Fruit fly (Drosophila melanogaster): ENCODE measurements around the gene CG3309.

DNA sequence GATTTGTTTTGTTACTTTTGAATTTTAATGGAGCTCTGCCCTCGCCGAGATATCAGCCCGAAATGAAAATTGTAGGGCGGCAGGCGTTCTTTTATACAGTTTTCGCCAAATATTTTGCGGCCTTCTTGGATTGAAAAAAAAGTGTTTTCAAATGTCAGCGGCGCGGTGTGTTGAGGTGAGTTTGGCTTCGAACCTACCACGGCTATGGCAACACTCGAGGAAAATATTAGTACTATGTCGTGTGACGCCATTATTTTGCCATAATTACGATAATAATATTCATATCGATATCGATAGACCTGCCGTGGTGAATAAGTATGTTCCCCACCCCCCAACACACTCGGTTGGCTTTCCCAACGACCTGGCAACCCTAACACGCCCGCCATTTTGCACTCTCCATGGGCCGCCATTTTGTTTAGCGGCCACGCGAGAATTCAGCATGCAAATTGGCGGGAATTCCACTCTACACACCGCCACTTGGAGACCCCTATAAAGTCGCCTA lies 17.3 kb downstream of the CG3309 start, which contains the start of the genes TrxT and dhd:
- TF ChIP-seq Sin3A (optimal IDR thresholded peaks at IDR 0.05) = no peak
- TF ChIP-seq psq (optimal IDR thresholded peaks at IDR 0.05) = no peak
- TF ChIP-seq Myc (optimal IDR thresholded peaks at IDR 0.05) = no peak
- TF ChIP-seq ttk (optimal IDR thresholded peaks at IDR 0.05) = no peak
- no peak for TF ChIP-seq insv (optimal IDR thresholded peaks at IDR 0.05)
- TF ChIP-seq h (optimal IDR thresholded peaks at IDR 0.05) = no peak

All from Kc167 (cell line).